Fruit fly (Drosophila melanogaster) whole organism: ENCODE results near the gene mRpL20.

Experiments used
- CG8478 ChIP-seq: fragments of >200 bp; optimal IDR thresholded peaks from 2 replicates; lab custom pipeline; 2018; ENCODE audit warnings: inconsistent platforms
- Dll ChIP-seq: fragments of >200 bp; optimal IDR thresholded peaks from 2 replicates; lab custom pipeline; 2017
- EcR ChIP-seq, 2 experiments: fragments of >200 bp; optimal IDR thresholded peaks; 2 replicates each; lab custom pipeline; 2017; ENCODE audit warnings: missing biosample characterization in 2 of 2, missing genetic modification characterization in 2 of 2, missing genetic modification reagents in 2 of 2
- pan ChIP-seq: fragments of >200 bp; optimal IDR thresholded peaks from 2 replicates; lab custom pipeline; 2017
- psq ChIP-seq: fragments of >200 bp; optimal IDR thresholded peaks from 2 replicates; lab custom pipeline; 2017
- usp ChIP-seq: fragments of >200 bp; optimal IDR thresholded peaks from 2 replicates; lab custom pipeline; 2017; ENCODE audit warnings: missing biosample characterization, missing genetic modification characterization, mixed read lengths

Gene mRpL20

dm6 chr3L:13026872-13027271, 9.2 kb upstream of the mRpL20 start:
- TF ChIP-seq psq (lab: Kevin White, UChicago) (no peak), Dll (no peak), usp (GFP tag; lab: Kevin White, UChicago) (no peak), CG8478 (lab: Kevin White, UChicago) (no peak), pan (no peak), EcR (GFP tag; optimal IDR thresholded peaks at IDR 0.05; lab: Kevin White, UChicago) (no peak)

dm6 chr3L:13026337-13026736, 8.7 kb upstream of the mRpL20 start, which contains the start of gene Zmynd10:
Gene Zmynd10, minus strand, starts transcription at chr3L:13026437.
- TF ChIP-seq psq (lab: Kevin White, UChicago) (no peak), Dll (no peak), EcR (GFP tag; optimal IDR thresholded peaks at IDR 0.05; lab: Kevin White, UChicago) (no peak), usp (GFP tag; lab: Kevin White, UChicago) (no peak), CG8478 (lab: Kevin White, UChicago) (no peak), pan (no peak)

- TF ChIP-seq pan (no peak), usp (GFP tag; lab: Kevin White, UChicago) (no peak), EcR (GFP tag; optimal IDR thresholded peaks at IDR 0.05; lab: Kevin White, UChicago) (no peak), CG8478 (lab: Kevin White, UChicago) (no peak), psq (lab: Kevin White, UChicago) (no peak), Dll (no peak)
These were observed 5.3 kb upstream of the mRpL20 start, which contains the start of gene RpS12 for dm6 chr3L:13022854-13023560. Gene RpS12, plus strand, starts transcription at chr3L:13023352.

dm6 chr3L:13022160-13022853, 4.6 kb upstream of the mRpL20 start, which contains the start of gene Adk2:
Gene Adk2, minus strand, starts transcription at chr3L:13022688.
- TF ChIP-seq CG8478 (lab: Kevin White, UChicago) (no peak), pan (no peak), usp (GFP tag; lab: Kevin White, UChicago) (no peak), psq (lab: Kevin White, UChicago) (no peak), EcR (GFP tag; optimal IDR thresholded peaks at IDR 0.05; lab: Kevin White, UChicago) (no peak), Dll (no peak)

DNA sequence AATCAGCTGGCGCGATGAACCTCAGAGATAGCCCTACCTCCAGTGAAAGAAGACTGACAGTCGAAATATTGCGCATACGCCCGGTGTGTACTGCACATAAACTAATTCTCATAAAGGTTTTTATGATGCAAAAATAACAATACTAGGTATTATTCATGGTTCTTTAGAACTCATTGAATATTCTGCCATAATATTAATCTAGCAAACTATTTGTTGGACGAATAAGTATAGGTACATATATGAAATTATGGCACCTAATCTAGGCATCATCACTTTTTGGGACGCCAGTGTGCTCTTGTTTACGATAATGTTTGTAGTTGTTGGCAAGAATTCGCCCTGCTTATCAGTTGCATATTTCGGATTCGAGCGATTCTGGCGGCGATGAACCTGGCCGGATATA, 4.1 kb upstream of the mRpL20 start:
- TF ChIP-seq usp (GFP tag; lab: Kevin White, UChicago) (no peak), EcR (GFP tag; optimal IDR thresholded peaks at IDR 0.05; lab: Kevin White, UChicago) (no peak), CG8478 (lab: Kevin White, UChicago) (no peak), Dll (no peak), pan (no peak)

- TF ChIP-seq Dll, result no peak
- no peak for TF ChIP-seq EcR (GFP tag; optimal IDR thresholded peaks at IDR 0.05; lab: Kevin White, UChicago)
- no peak for TF ChIP-seq pan
- TF ChIP-seq usp (GFP tag; lab: Kevin White, UChicago), result no peak
- TF ChIP-seq CG8478 (lab: Kevin White, UChicago), result no peak
- TF ChIP-seq psq (lab: Kevin White, UChicago), result no peak
These were observed 1.7 kb upstream of the mRpL20 start for dm6 chr3L:13019249-13019956.

dm6 chr3L:13015823-13016465, 1.7 kb downstream of the mRpL20 start, which contains the start of gene CG11267:
Gene CG11267, plus strand, starts transcription at chr3L:13016050.
- no peak for TF ChIP-seq Dll
- no peak for TF ChIP-seq pan
- TF ChIP-seq usp (GFP tag; lab: Kevin White, UChicago), result no peak
- TF ChIP-seq EcR (GFP tag; optimal IDR thresholded peaks at IDR 0.05; lab: Kevin White, UChicago), result no peak
- TF ChIP-seq psq (lab: Kevin White, UChicago), result no peak
- TF ChIP-seq CG8478 (lab: Kevin White, UChicago), result no peak

- no peak for TF ChIP-seq pan
- TF ChIP-seq usp (GFP tag; lab: Kevin White, UChicago), result no peak
- no peak for TF ChIP-seq CG8478 (lab: Kevin White, UChicago)
- TF ChIP-seq EcR (GFP tag; optimal IDR thresholded peaks at IDR 0.05; lab: Kevin White, UChicago), result no peak
- TF ChIP-seq Dll, result no peak
- TF ChIP-seq psq (lab: Kevin White, UChicago), result no peak
These were observed 2.4 kb downstream of the mRpL20 start, which contains the start of gene MICAL-like for dm6 chr3L:13015195-13015822. Gene MICAL-like, minus strand, starts transcription at chr3L:13015332.

DNA sequence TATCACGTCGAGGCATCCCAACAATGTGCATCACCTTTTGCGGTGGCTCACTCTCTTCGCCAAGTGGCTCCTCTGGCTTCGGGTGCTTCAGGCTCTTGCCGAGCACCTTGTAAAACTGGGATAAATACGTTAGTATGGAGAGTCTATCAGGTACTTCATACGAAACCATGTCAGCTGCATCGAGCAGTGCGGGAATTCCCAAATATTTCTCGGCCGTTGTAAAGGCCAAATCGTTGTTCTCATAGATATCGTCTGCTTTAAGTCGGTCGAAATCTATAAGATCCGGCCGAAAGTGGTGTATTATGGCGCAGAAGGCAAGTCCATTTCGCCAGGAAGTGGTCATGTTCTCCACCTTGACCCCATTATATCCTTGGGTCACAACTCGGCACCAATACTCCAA, 3.0 kb downstream of the mRpL20 start:
- TF ChIP-seq pan, result no peak
- TF ChIP-seq psq (lab: Kevin White, UChicago), result no peak
- no peak for TF ChIP-seq CG8478 (lab: Kevin White, UChicago)
- no peak for TF ChIP-seq usp (GFP tag; lab: Kevin White, UChicago)
- TF ChIP-seq EcR (GFP tag; optimal IDR thresholded peaks at IDR 0.05; lab: Kevin White, UChicago), result no peak
- TF ChIP-seq Dll, result no peak

dm6 chr3L:13011511-13011910, 6.2 kb downstream of the mRpL20 start, which contains the start of gene Cul6:
Gene Cul6, minus strand, starts transcription at chr3L:13011685.
- TF ChIP-seq usp (GFP tag; lab: Kevin White, UChicago) (no peak), CG8478 (lab: Kevin White, UChicago) (no peak), EcR (GFP tag; optimal IDR thresholded peaks at IDR 0.05; lab: Kevin White, UChicago) (no peak), psq (lab: Kevin White, UChicago) (no peak), Dll (no peak), pan (no peak)
